Fruit fly (Drosophila melanogaster): ENCODE results near the gene Tpc1.
A peak's percentile ranks its signal among the peaks of the same experiment; 100 is the strongest.

Tpc1 gene

DNA sequence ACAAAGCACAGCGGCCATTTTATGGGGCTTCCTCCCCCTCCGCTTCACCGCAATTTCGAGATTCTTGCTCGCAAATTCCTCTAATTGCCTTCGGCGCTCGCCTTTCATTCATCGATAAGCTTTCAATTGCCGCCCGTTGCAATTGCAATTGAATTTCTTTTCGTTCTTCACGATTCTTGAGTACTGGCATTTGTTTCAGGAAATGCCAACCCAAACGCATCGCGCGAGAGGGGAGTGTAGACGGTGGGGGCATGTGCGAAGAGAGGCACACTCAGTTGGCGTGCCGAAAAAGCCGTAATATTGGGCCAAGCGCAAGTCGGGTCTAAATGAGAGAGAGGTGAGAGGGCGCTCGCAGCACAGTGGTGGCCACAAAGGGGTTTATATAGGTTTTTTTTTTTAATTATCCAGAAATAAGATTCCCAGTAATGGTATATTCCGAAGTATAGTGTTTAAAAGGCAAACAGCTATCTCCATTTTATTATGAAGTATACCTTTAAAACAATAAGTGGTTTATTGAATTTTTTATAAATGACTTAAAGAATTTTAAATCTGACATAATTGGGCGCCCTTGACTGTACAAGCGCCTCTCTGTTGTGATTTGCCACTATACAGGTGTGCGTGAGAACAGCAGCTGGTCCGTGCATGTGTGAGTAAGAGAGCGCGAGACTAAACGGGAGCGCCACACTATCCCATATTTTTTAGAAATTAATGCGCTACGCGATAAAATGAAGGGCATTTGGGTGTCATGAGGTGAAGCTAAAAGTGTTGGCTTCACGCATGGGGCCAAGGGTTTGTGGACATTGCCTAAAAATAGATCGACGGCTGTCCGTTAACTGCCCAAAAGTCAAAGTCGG is 4.7 kb upstream of the Tpc1 start (continued):
- peak; percentile 84 for TF ChIP-seq CG31224 (GFP tag; IDR thresholded peaks at IDR 0.05)
- TF ChIP-seq Elba2 (GFP tag; optimal IDR thresholded peaks at IDR 0.05): no peak
- peak; percentile 85 for TF ChIP-seq bowl (GFP tag; IDR thresholded peaks at IDR 0.05)
- peak; percentile 70 for TF ChIP-seq CG12236 (GFP tag; optimal IDR thresholded peaks at IDR 0.05)
- TF ChIP-seq Hmr (GFP tag; optimal IDR thresholded peaks at IDR 0.05): peak; percentile 96
- TF ChIP-seq Max (GFP tag; optimal IDR thresholded peaks at IDR 0.05): peak; percentile 81
- peak; percentile 92 for TF ChIP-seq CG7839 (tag; optimal IDR thresholded peaks at IDR 0.05)
- peak; percentile 45 for TF ChIP-seq CG13123 (GFP tag; optimal IDR thresholded peaks at IDR 0.05)
- TF ChIP-seq Ets97D (GFP tag; optimal IDR thresholded peaks at IDR 0.05): peak; percentile 56
- TF ChIP-seq wor (GFP tag; IDR thresholded peaks at IDR 0.05): peak; percentile 87

DNA sequence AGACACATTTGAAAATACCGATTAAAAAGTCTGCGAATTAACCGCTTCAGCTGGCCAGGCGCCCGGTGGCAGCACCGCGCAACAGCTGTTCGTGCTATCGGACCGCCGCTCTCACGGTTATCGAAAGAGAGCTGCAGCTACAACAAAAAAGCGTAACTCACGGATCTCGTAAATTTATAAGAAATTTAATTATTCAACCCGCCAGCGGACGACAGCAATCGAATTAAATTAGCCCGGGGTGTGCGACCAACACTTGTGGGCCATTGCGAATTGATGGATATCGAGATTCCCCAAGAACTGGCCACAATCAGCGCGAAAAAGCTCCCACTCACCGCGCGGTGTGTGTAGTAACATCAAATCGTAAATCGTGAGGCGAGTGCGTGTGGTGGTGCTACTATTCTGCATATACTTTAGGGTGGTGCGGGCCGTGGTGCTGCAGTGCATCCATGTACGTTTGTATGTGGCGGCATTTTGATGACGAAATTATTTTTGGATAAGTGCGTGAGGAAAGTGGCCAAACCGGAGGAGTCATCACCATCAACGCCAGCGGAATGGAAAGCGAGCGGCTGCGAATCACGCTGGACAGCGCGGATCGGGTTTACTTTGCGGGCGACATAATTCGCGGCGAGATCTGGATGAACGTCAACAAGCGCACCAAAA is 3.6 kb upstream of the Tpc1 start, which contains the start of gene Leash:
Leash (plus strand) TSS at position 119 of the 660 bp plus-strand sequence.
- TF ChIP-seq gfzf (GFP tag; optimal IDR thresholded peaks at IDR 0.05): peak; percentile 36
- TF ChIP-seq crol (GFP tag; IDR thresholded peaks at IDR 0.05): peak; percentile 6; the same call in 1 of the 2 replicates
- TF ChIP-seq Optix (GFP tag; IDR thresholded peaks at IDR 0.05): 0 out of 3 replicates have a peak, but pooled peaks have one; percentile 7
- TF ChIP-seq CG31441 (GFP tag; IDR thresholded peaks at IDR 0.05): no peak
- TF ChIP-seq btn (GFP tag; optimal IDR thresholded peaks at IDR 0.05): no peak
- peak; percentile 10; the same call in 1 of the 3 replicates for TF ChIP-seq row (GFP tag; IDR thresholded peaks at IDR 0.05)
- TF ChIP-seq CG3847 (GFP tag; IDR thresholded peaks at IDR 0.05): no peak
- TF ChIP-seq HmgZ (tag; optimal IDR thresholded peaks at IDR 0.05): peak; percentile 2
- TF ChIP-seq nerfin-1 (tag; optimal IDR thresholded peaks at IDR 0.05): peak; percentile 34
- TF ChIP-seq HLH4C (GFP tag; IDR thresholded peaks at IDR 0.05; ENCODE audit: partially characterized antibody): peak; percentile 48; the same call in 1 of the 3 replicates
- peak; percentile 60; the same call in 1 of the 2 replicates for TF ChIP-seq unc-4 (GFP tag; IDR thresholded peaks at IDR 0.05; ENCODE audit: partially characterized antibody)
- TF ChIP-seq CG34224 (GFP tag; IDR thresholded peaks at IDR 0.05; ENCODE audit: partially characterized antibody): peak; percentile 62; the same call in 1 of the 3 replicates
- TF ChIP-seq Aef1 (GFP tag; IDR thresholded peaks at IDR 0.05): peak; percentile 27; the same call in 1 of the 3 replicates
- TF ChIP-seq BEAF-32 (GFP tag; optimal IDR thresholded peaks at IDR 0.05): peak; percentile 61
- TF ChIP-seq Ravus (GFP tag; IDR thresholded peaks at IDR 0.05): no peak
- peak; percentile 57 for TF ChIP-seq CG3163 (GFP tag; optimal IDR thresholded peaks at IDR 0.05)
- TF ChIP-seq sna (GFP tag; IDR thresholded peaks at IDR 0.05; ENCODE audit: partially characterized antibody): peak; percentile 51; the same call in 1 of the 2 replicates
- TF ChIP-seq mld (GFP tag; IDR thresholded peaks at IDR 0.05; ENCODE audit: partially characterized antibody): no peak; the same call in 2 of the 3 replicates
- peak; percentile 49 for TF ChIP-seq Scr (GFP tag; IDR thresholded peaks at IDR 0.05; ENCODE audit: partially characterized antibody)
- peak; percentile 16 for TF ChIP-seq YL-1 (GFP tag; optimal IDR thresholded peaks at IDR 0.05)
- peak; percentile 73 for TF ChIP-seq Dp (GFP tag; optimal IDR thresholded peaks at IDR 0.05)
- TF ChIP-seq hbn (GFP tag; IDR thresholded peaks at IDR 0.05; ENCODE audit: partially characterized antibody): peak; percentile 60; the same call in 1 of the 2 replicates
- TF ChIP-seq amos (GFP tag; IDR thresholded peaks at IDR 0.05; ENCODE audit: partially characterized antibody): peak; percentile 42; the same call in 1 of the 2 replicates
- TF ChIP-seq vvl (GFP tag; IDR thresholded peaks at IDR 0.05): peak; percentile 12; the same call in 1 of the 2 replicates
- TF ChIP-seq CG17186 (GFP tag; optimal IDR thresholded peaks at IDR 0.05): peak; percentile 27
- TF ChIP-seq rib (GFP tag; IDR thresholded peaks at IDR 0.05): no peak
- 0 out of 2 replicates have a peak, but pooled peaks have one; percentile 16 for TF ChIP-seq CG14441 (GFP tag; IDR thresholded peaks at IDR 0.05)
- TF ChIP-seq Fer1 (GFP tag; optimal IDR thresholded peaks at IDR 0.05): peak; percentile 10
- TF ChIP-seq Sry-β (GFP tag; optimal IDR thresholded peaks at IDR 0.05): peak; percentile 29
- TF ChIP-seq CG6175 (GFP tag; IDR thresholded peaks at IDR 0.05): 0 out of 3 replicates have a peak, but pooled peaks have one; percentile 41
- peak; percentile 73 for TF ChIP-seq CG4360 (GFP tag; IDR thresholded peaks at IDR 0.05)
- peak; percentile 67 for TF ChIP-seq bbx (GFP tag; IDR thresholded peaks at IDR 0.05; ENCODE audit: partially characterized antibody)
- peak; percentile 86 for TF ChIP-seq Myb (GFP tag; optimal IDR thresholded peaks at IDR 0.05)
- no peak for TF ChIP-seq CG17612 (GFP tag; IDR thresholded peaks at IDR 0.05)
- TF ChIP-seq stc (GFP tag; IDR thresholded peaks at IDR 0.05): no peak
